Fruit fly (Drosophila melanogaster) whole organism, prepupa: ENCODE data around the gene CG14000.

Experiments
- CG10631 ChIP-seq: fragments of 200-800 bp; sonication (Bioruptor generic); optimal IDR thresholded peaks from 2 replicates; lab custom pipeline; 2016; ENCODE audit warnings: missing biosample characterization, missing genetic modification characterization
- CG10669 ChIP-seq: fragments of 200-800 bp; sonication (Bioruptor generic); optimal IDR thresholded peaks from 3 replicates; lab custom pipeline; 2018; ENCODE audit warnings: missing biosample characterization, mild to moderate bottlenecking, missing genetic modification characterization, moderate library complexity
- CG11762 ChIP-seq: fragments of 200-800 bp; sonication (Bioruptor generic); optimal IDR thresholded peaks from 3 replicates; lab custom pipeline; 2016; ENCODE audit warnings: missing biosample characterization, missing genetic modification characterization; ENCODE audit not compliant: insufficient read depth
- CG11902 ChIP-seq: fragments of 200-800 bp; sonication (Bioruptor generic); optimal IDR thresholded peaks from 3 replicates; lab custom pipeline; 2016; ENCODE audit warnings: missing biosample characterization, missing genetic modification characterization
- CG15336 ChIP-seq: fragments of 200-800 bp; sonication (Bioruptor generic); IDR thresholded peaks from 2 replicates; pipeline ENCODE4 v1.3.6; 2022; ENCODE audit warnings: missing biosample characterization, missing genetic modification characterization
- CG1621 ChIP-seq: fragments of 200-800 bp; sonication (Bioruptor generic); optimal IDR thresholded peaks from 3 replicates; lab custom pipeline; 2018; ENCODE audit warnings: missing biosample characterization, mild to moderate bottlenecking, missing genetic modification characterization
- CG16779 ChIP-seq: fragments of 200-800 bp; sonication (Bioruptor generic); optimal IDR thresholded peaks from 3 replicates; lab custom pipeline; 2017; ENCODE audit warnings: missing biosample characterization, mild to moderate bottlenecking, missing genetic modification characterization
- CG3032 ChIP-seq: fragments of 200-800 bp; optimal IDR thresholded peaks from 2 replicates; lab custom pipeline; 2019; ENCODE audit warnings: missing biosample characterization, mild to moderate bottlenecking, missing genetic modification characterization, moderate library complexity
- CG31627 ChIP-seq: fragments of 200-800 bp; sonication (Bioruptor generic); optimal IDR thresholded peaks from 3 replicates; lab custom pipeline; 2016; ENCODE audit warnings: missing biosample characterization, missing genetic modification characterization
- CG32006 ChIP-seq: fragments of 200-800 bp; sonication (Bioruptor generic); optimal IDR thresholded peaks from 3 replicates; lab custom pipeline; 2017; ENCODE audit warnings: missing biosample characterization, mild to moderate bottlenecking, missing genetic modification characterization
- CG34406 ChIP-seq: fragments of 200-800 bp; sonication (Bioruptor generic); optimal IDR thresholded peaks from 3 replicates; lab custom pipeline; 2016; ENCODE audit warnings: missing biosample characterization, missing genetic modification characterization
- CG3919 ChIP-seq: fragments of 200-800 bp; sonication (Bioruptor generic); optimal IDR thresholded peaks from 3 replicates; lab custom pipeline; 2016; ENCODE audit warnings: missing biosample characterization, missing genetic modification characterization
- CG4318 ChIP-seq: fragments of 200-800 bp; sonication (Bioruptor generic); optimal IDR thresholded peaks from 3 replicates; lab custom pipeline; 2017; ENCODE audit warnings: missing biosample characterization, mild to moderate bottlenecking, missing genetic modification characterization
- CG6163 ChIP-seq: fragments of 200-800 bp; sonication (Bioruptor generic); IDR thresholded peaks from 3 replicates; pipeline ENCODE4 v1.3.6; 2022; ENCODE audit warnings: missing biosample characterization, missing genetic modification characterization
- CG6792 ChIP-seq: fragments of 200-800 bp; sonication (Bioruptor generic); optimal IDR thresholded peaks from 3 replicates; lab custom pipeline; 2016; ENCODE audit warnings: missing biosample characterization, missing genetic modification characterization
- CG6808 ChIP-seq: fragments of 200-800 bp; sonication (Bioruptor generic); optimal IDR thresholded peaks from 3 replicates; lab custom pipeline; 2017; ENCODE audit warnings: missing biosample characterization, missing genetic modification characterization, mild to moderate bottlenecking, moderate library complexity, missing genetic modification reagents
- CG6854 ChIP-seq: fragments of 200-800 bp; sonication (Bioruptor generic); optimal IDR thresholded peaks from 2 replicates; lab custom pipeline; 2017; ENCODE audit warnings: missing biosample characterization, mild to moderate bottlenecking, missing genetic modification characterization
- CG8319 ChIP-seq: fragments of 200-800 bp; sonication (Bioruptor generic); optimal IDR thresholded peaks from 3 replicates; lab custom pipeline; 2016; ENCODE audit warnings: missing biosample characterization, missing genetic modification characterization
- CG8632 ChIP-seq: fragments of 200-800 bp; sonication (Bioruptor generic); optimal IDR thresholded peaks from 3 replicates; lab custom pipeline; 2016; ENCODE audit warnings: missing biosample characterization, missing genetic modification characterization
- CG9139 ChIP-seq: fragments of 200-800 bp; sonication (Bioruptor generic); optimal IDR thresholded peaks from 3 replicates; lab custom pipeline; 2017; ENCODE audit warnings: missing biosample characterization, mild to moderate bottlenecking, missing genetic modification characterization
- Eip75B ChIP-seq: fragments of 200-800 bp; sonication (Bioruptor generic); optimal IDR thresholded peaks from 3 replicates; lab custom pipeline; 2016; ENCODE audit warnings: missing biosample characterization, missing genetic modification characterization
- Eip78C ChIP-seq: fragments of 200-800 bp; sonication (Bioruptor generic); peaks from one replicate; lab custom pipeline; 2016; ENCODE audit warnings: missing biosample characterization, missing genetic modification characterization
- Eip93F ChIP-seq: fragments of 200-800 bp; sonication (Bioruptor generic); optimal IDR thresholded peaks from 2 replicates; lab custom pipeline; 2016; ENCODE audit warnings: missing biosample characterization, mild to moderate bottlenecking, missing genetic modification characterization
- Ets21C ChIP-seq: fragments of 200-800 bp; sonication (Bioruptor generic); optimal IDR thresholded peaks from 3 replicates; lab custom pipeline; 2016; ENCODE audit warnings: missing biosample characterization, missing genetic modification characterization
- Ets96B ChIP-seq: fragments of 200-800 bp; optimal IDR thresholded peaks from 2 replicates; lab custom pipeline; 2019; ENCODE audit warnings: missing biosample characterization, mild to moderate bottlenecking, missing genetic modification characterization, moderate library complexity
- Gug ChIP-seq: fragments of 200-800 bp; sonication (Bioruptor generic); IDR thresholded peaks from 2 replicates; pipeline ENCODE4 v1.3.6; 2022; ENCODE audit warnings: missing biosample characterization, missing genetic modification characterization
- Hr39 ChIP-seq: fragments of 200-800 bp; sonication (Bioruptor generic); optimal IDR thresholded peaks from 2 replicates; lab custom pipeline; 2016; ENCODE audit warnings: missing biosample characterization, missing genetic modification characterization
- Hr4 ChIP-seq: fragments of 200-800 bp; sonication (Bioruptor generic); optimal IDR thresholded peaks from 3 replicates; lab custom pipeline; 2016; ENCODE audit warnings: missing biosample characterization, missing genetic modification characterization
- OdsH ChIP-seq: fragments of 200-800 bp; sonication (Bioruptor generic); optimal IDR thresholded peaks from 3 replicates; lab custom pipeline; 2016; ENCODE audit warnings: missing biosample characterization, missing genetic modification characterization
- Sox102F ChIP-seq: fragments of 200-800 bp; sonication (Bioruptor generic); optimal IDR thresholded peaks from 2 replicates; lab custom pipeline; 2016; ENCODE audit warnings: missing biosample characterization, mild to moderate bottlenecking, missing genetic modification characterization
- Sox15 ChIP-seq: fragments of 200-800 bp; sonication (Bioruptor generic); optimal IDR thresholded peaks from 3 replicates; lab custom pipeline; 2016; ENCODE audit warnings: missing biosample characterization, missing genetic modification characterization
- achi ChIP-seq: fragments of 200-800 bp; sonication (Bioruptor generic); optimal IDR thresholded peaks from 3 replicates; lab custom pipeline; 2016; ENCODE audit warnings: missing biosample characterization, missing genetic modification characterization
- acj6 ChIP-seq: fragments of 200-800 bp; sonication (Bioruptor generic); optimal IDR thresholded peaks from 3 replicates; lab custom pipeline; 2016; ENCODE audit warnings: missing biosample characterization, missing genetic modification characterization
- dac ChIP-seq: fragments of 200-800 bp; sonication (Bioruptor generic); optimal IDR thresholded peaks from 2 replicates; lab custom pipeline; 2017; ENCODE audit warnings: missing biosample characterization, mild to moderate bottlenecking, missing genetic modification characterization
- dsx ChIP-seq: fragments of 200-800 bp; optimal IDR thresholded peaks from 3 replicates; lab custom pipeline; 2019; ENCODE audit warnings: missing biosample characterization, mild to moderate bottlenecking, missing genetic modification characterization, moderate library complexity; ENCODE audit not compliant: poor library complexity, severe bottlenecking
- eg ChIP-seq: fragments of 200-800 bp; sonication (Bioruptor generic); IDR thresholded peaks from 3 replicates; pipeline ENCODE4 v1.3.6; 2022; ENCODE audit warnings: missing biosample characterization, missing genetic modification characterization
- esn ChIP-seq: fragments of 200-800 bp; sonication (Bioruptor generic); optimal IDR thresholded peaks from 2 replicates; lab custom pipeline; 2016; ENCODE audit warnings: missing biosample characterization, mild to moderate bottlenecking, missing genetic modification characterization, moderate library complexity
- fd85E ChIP-seq: fragments of 200-800 bp; sonication (Bioruptor generic); optimal IDR thresholded peaks from 3 replicates; lab custom pipeline; 2016; ENCODE audit warnings: missing biosample characterization, missing genetic modification characterization
- fkh ChIP-seq: fragments of 200-800 bp; sonication (Bioruptor generic); optimal IDR thresholded peaks from 3 replicates; lab custom pipeline; 2017; ENCODE audit warnings: missing biosample characterization, mild to moderate bottlenecking, missing genetic modification characterization, moderate library complexity
- lz ChIP-seq: fragments of 200-800 bp; sonication (Bioruptor generic); optimal IDR thresholded peaks from 3 replicates; lab custom pipeline; 2016; ENCODE audit warnings: missing biosample characterization, missing genetic modification characterization
- pdm3 ChIP-seq: fragments of 200-800 bp; sonication (Bioruptor generic); optimal IDR thresholded peaks from 3 replicates; lab custom pipeline; 2016; ENCODE audit warnings: missing biosample characterization, missing genetic modification characterization
- salr ChIP-seq, 2 experiments: fragments of 200-800 bp; sonication (Bioruptor generic); optimal IDR thresholded peaks; 3 replicates each; lab custom pipeline; 2016 to 2018; ENCODE audit warnings: missing biosample characterization in 2 of 2, missing genetic modification characterization in 2 of 2, mild to moderate bottlenecking in 1 of 2
- spab ChIP-seq: fragments of 200-800 bp; sonication (Bioruptor generic); optimal IDR thresholded peaks from 2 replicates; lab custom pipeline; 2017; ENCODE audit warnings: missing biosample characterization, mild to moderate bottlenecking, missing genetic modification characterization, missing genetic modification reagents
- topi ChIP-seq: fragments of 200-800 bp; sonication (Bioruptor generic); optimal IDR thresholded peaks from 3 replicates; lab custom pipeline; 2016; ENCODE audit warnings: missing biosample characterization, missing genetic modification characterization
- vri ChIP-seq: fragments of 200-800 bp; sonication (Bioruptor generic); optimal IDR thresholded peaks from 3 replicates; lab custom pipeline; 2016; ENCODE audit warnings: missing biosample characterization, mild to moderate bottlenecking, missing genetic modification characterization

Gene CG14000

dm6 chr2L:5944305-5945282 is 34.5 kb upstream of the CG14000 start (continued):
- TF ChIP-seq CG4318 (GFP tag; lab: Kevin White, UChicago) (no peak), dac (no peak), CG11902 (no peak), CG9139 (GFP tag; lab: Kevin White, UChicago) (no peak), CG6854 (no peak), Hr4 (GFP tag; lab: Kevin White, UChicago) (no peak), CG11762 (GFP tag; lab: Kevin White, UChicago) (no peak), topi (GFP tag; lab: Kevin White, UChicago) (no peak), Eip93F (GFP tag; lab: Kevin White, UChicago) (peak; percentile 10), CG16779 (peak; percentile 58), vri (GFP tag; lab: Kevin White, UChicago) (peak; percentile 58), achi (GFP tag; lab: Kevin White, UChicago) (no peak), CG31627 (GFP tag; lab: Kevin White, UChicago) (no peak), eg (GFP tag; lab: Robert Waterston, UW) (no peak), fkh (peak; percentile 74), salr (GFP tag; optimal IDR thresholded peaks at IDR 0.05; lab: Kevin White, UChicago) (no peak), CG15336 (GFP tag; lab: Robert Waterston, UW) (peak; percentile 40; the same call in 1 of the 2 replicates), CG32006 (GFP tag; lab: Kevin White, UChicago) (no peak), OdsH (no peak), CG6163 (peak; percentile 58; the same call in 1 of the 3 replicates), CG8319 (no peak), dsx (GFP tag; lab: Kevin White, UChicago) (no peak), CG8632 (GFP tag; lab: Kevin White, UChicago) (no peak), Eip75B (GFP tag; lab: Kevin White, UChicago) (peak; percentile 29), Hr39 (GFP tag; lab: Kevin White, UChicago) (no peak), Eip78C (GFP tag; lab: Kevin White, UChicago) (peak; percentile 50), CG34406 (GFP tag; lab: Kevin White, UChicago) (no peak), lz (GFP tag; lab: Kevin White, UChicago) (no peak), Sox102F (GFP tag; lab: Kevin White, UChicago) (no peak), CG10631 (GFP tag; lab: Kevin White, UChicago) (no peak), CG6808 (GFP tag; lab: Kevin White, UChicago) (no peak)

dm6 chr2L:5943229-5944078 is 33.4 kb upstream of the CG14000 start, which contains the start of the genes Sfp26Ad and Gpdh1:
Gene Sfp26Ad, minus strand, starts transcription at chr2L:5943304.
Gene Gpdh1, plus strand, starts transcription at chr2L:5943643.
- TF ChIP-seq CG8632 (GFP tag; lab: Kevin White, UChicago) = peak; percentile 64
- no peak for TF ChIP-seq spab (GFP tag; lab: Kevin White, UChicago)
- TF ChIP-seq pdm3 = peak; percentile 81
- no peak for TF ChIP-seq Gug (GFP tag; lab: Robert Waterston, UW)
- TF ChIP-seq CG1621 (tag; lab: Kevin White, UChicago) = peak; percentile 19
- TF ChIP-seq OdsH = peak; percentile 69
- no peak for TF ChIP-seq fd85E (GFP tag; lab: Kevin White, UChicago)
- peak; percentile 71 for TF ChIP-seq Ets21C (GFP tag; lab: Kevin White, UChicago)
- TF ChIP-seq vri (GFP tag; lab: Kevin White, UChicago) = peak; percentile 90
- peak; percentile 74 for TF ChIP-seq topi (GFP tag; lab: Kevin White, UChicago)
- TF ChIP-seq acj6 (GFP tag; lab: Kevin White, UChicago) = peak; percentile 54
- TF ChIP-seq CG6808 (GFP tag; lab: Kevin White, UChicago) = peak; percentile 34
- peak; percentile 52 for TF ChIP-seq Ets96B (tag; lab: Kevin White, UChicago)
- peak; percentile 19 for TF ChIP-seq Sox15 (GFP tag; lab: Kevin White, UChicago)
- TF ChIP-seq CG10669 (GFP tag; lab: Kevin White, UChicago) = peak; percentile 52
- peak; percentile 37 for TF ChIP-seq CG34406 (GFP tag; lab: Kevin White, UChicago)
- TF ChIP-seq achi (GFP tag; lab: Kevin White, UChicago) = peak; percentile 66
- TF ChIP-seq CG31627 (GFP tag; lab: Kevin White, UChicago) = peak; percentile 75
- TF ChIP-seq CG4318 (GFP tag; lab: Kevin White, UChicago) = no peak
- peak; percentile 25 for TF ChIP-seq dsx (GFP tag; lab: Kevin White, UChicago)
- peak; percentile 71 for TF ChIP-seq CG6792 (GFP tag; lab: Kevin White, UChicago)
- peak; percentile 38 for TF ChIP-seq CG8319
- peak; percentile 82 for TF ChIP-seq esn
- TF ChIP-seq CG3919 = peak; percentile 83
- TF ChIP-seq CG3032 (tag; lab: Kevin White, UChicago) = peak; percentile 63
